Worm (Caenorhabditis elegans) whole organism, early embryonic: ENCODE measurements around the gene ceh-19.

ENCODE experiments used
- B0310.2 ChIP-seq: sonication (generic microtip); optimal IDR thresholded peaks from 2 replicates; lab custom pipeline; 2016; ENCODE audit warnings: mild to moderate bottlenecking, missing genetic modification characterization, missing compliant biosample characterization
- F13C5.2 ChIP-seq: sonication (generic microtip); optimal IDR thresholded peaks from 2 replicates; lab custom pipeline; 2017; ENCODE audit warnings: mild to moderate bottlenecking, missing genetic modification characterization, inconsistent platforms, missing compliant biosample characterization
- aly-1 ChIP-seq: sonication (generic microtip); optimal IDR thresholded peaks from 2 replicates; lab custom pipeline; 2016; ENCODE audit warnings: missing genetic modification characterization, missing compliant biosample characterization
- ama-1 ChIP-seq: fragments of 150-350 bp; optimal IDR thresholded peaks from 2 replicates; lab custom pipeline; 2014
- ceh-13 ChIP-seq: fragments of 200-800 bp; sonication (Bioruptor generic); optimal IDR thresholded peaks from 2 replicates; lab custom pipeline; 2018; ENCODE audit warnings: mild to moderate bottlenecking, missing genetic modification characterization, missing compliant biosample characterization
- ceh-36 ChIP-seq: sonication (generic microtip); optimal IDR thresholded peaks from 2 replicates; lab custom pipeline; 2016; ENCODE audit warnings: missing genetic modification characterization, inconsistent platforms, missing compliant biosample characterization
- ets-7 ChIP-seq: sonication (generic microtip); optimal IDR thresholded peaks from 2 replicates; lab custom pipeline; 2016; ENCODE audit warnings: missing genotype, missing genetic modification characterization, missing compliant biosample characterization
- flt-1 ChIP-seq: fragments of 200-800 bp; sonication (Bioruptor generic); IDR thresholded peaks from 2 replicates; pipeline ENCODE4 v1.3.6; 2022; ENCODE audit warnings: missing genetic modification characterization, missing compliant biosample characterization
- hmbx-1 ChIP-seq: sonication (generic microtip); optimal IDR thresholded peaks from 2 replicates; lab custom pipeline; 2016; ENCODE audit warnings: mild to moderate bottlenecking, missing genetic modification characterization, missing compliant biosample characterization
- hmg-4 ChIP-seq: fragments of 200-800 bp; sonication (Bioruptor generic); optimal IDR thresholded peaks from 2 replicates; lab custom pipeline; 2018; ENCODE audit warnings: mild to moderate bottlenecking, missing genetic modification characterization, missing compliant biosample characterization
- hnd-1 ChIP-seq: sonication (generic microtip); optimal IDR thresholded peaks from 2 replicates; lab custom pipeline; 2016; ENCODE audit warnings: missing genetic modification characterization, missing compliant biosample characterization
- pes-1 ChIP-seq: fragments of 200-800 bp; sonication (Bioruptor generic); IDR thresholded peaks from 2 replicates; pipeline ENCODE4 v1.3.6; 2022; ENCODE audit warnings: missing genetic modification reagents, missing genetic modification characterization, missing compliant biosample characterization
- scrt-1 ChIP-seq: fragments of 200-800 bp; sonication (Bioruptor generic); IDR thresholded peaks from 2 replicates; pipeline ENCODE4 v1.3.6; 2022; ENCODE audit warnings: missing genetic modification characterization, missing compliant biosample characterization
- sea-1 ChIP-seq: fragments of 200-800 bp; sonication (Bioruptor generic); conservative IDR thresholded peaks from 2 replicates; pipeline ENCODE4 v1.3.6; 2022; ENCODE audit warnings: missing genetic modification characterization, missing compliant biosample characterization
- tbx-11 ChIP-seq: fragments of 200-800 bp; sonication (Bioruptor generic); IDR thresholded peaks from 2 replicates; pipeline ENCODE4 v1.3.6; 2022; ENCODE audit warnings: missing genetic modification characterization, missing compliant biosample characterization
- tbx-37 ChIP-seq: fragments of 200-800 bp; sonication (Bioruptor generic); conservative IDR thresholded peaks from 2 replicates; pipeline ENCODE4 v1.3.6; 2022; ENCODE audit warnings: missing genetic modification reagents, missing genetic modification characterization, missing compliant biosample characterization
- tra-4 ChIP-seq: sonication (generic microtip); optimal IDR thresholded peaks from 2 replicates; lab custom pipeline; 2017; ENCODE audit warnings: missing genetic modification characterization, missing compliant biosample characterization

ceh-19 gene

DNA sequence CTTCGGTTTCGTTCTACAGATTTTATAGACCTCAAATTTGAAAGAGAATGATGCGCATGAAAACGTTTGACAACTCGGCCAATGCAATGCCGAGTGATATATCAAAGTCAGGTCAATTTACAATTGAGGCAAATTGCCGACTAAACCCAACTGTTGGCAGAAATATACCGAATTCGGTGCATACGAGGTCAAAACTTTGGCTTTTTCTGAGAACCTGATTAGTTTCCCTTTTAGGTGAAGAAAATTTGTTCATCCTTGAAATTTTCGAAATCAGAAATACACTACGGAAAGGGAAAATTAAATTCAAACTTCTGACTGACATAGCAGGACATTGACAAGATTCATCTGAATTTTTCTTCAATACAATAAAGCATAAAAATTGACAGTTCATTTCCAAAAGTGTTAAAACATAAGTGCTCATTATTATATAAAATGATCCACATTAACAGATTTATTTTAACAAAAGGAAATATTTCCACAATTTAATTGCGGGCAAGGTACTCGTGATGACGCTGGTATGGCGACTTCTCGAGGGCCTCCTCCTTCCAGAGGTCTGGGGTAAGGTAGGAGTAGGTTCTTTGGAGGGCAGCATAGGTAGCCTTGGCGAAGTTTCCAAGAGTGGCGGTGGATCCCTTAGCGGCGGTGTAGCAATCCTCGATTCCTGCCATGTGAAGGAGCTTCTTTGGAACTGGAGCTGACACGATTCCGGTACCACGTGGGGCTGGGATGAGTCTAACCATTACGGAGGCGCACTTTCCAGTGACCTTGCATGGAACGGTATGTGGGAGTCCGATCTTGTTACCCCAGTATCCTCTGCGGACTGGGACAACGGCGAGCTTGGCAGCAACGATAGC, 30.5 kb downstream of the ceh-19 start:
- TF ChIP-seq ama-1 (lab: Kevin White, UChicago): no peak
- TF ChIP-seq sea-1 (GFP tag; lab: Robert Waterston, UW): no peak
- TF ChIP-seq tbx-37 (GFP tag; lab: Robert Waterston, UW): no peak
- TF ChIP-seq ceh-13 (GFP tag; lab: Kevin White, UChicago): no peak
- TF ChIP-seq hnd-1: no peak
- no peak for TF ChIP-seq aly-1 (tag; lab: Kevin White, UChicago)
- TF ChIP-seq scrt-1 (GFP tag; lab: Robert Waterston, UW): no peak
- TF ChIP-seq tra-4 (tag; lab: Kevin White, UChicago): no peak
- no peak for TF ChIP-seq F13C5.2 (tag; lab: Kevin White, UChicago)
- no peak for TF ChIP-seq pes-1 (GFP tag; lab: Robert Waterston, UW)
- no peak for TF ChIP-seq ceh-36
- no peak for TF ChIP-seq hmg-4 (GFP tag; lab: Kevin White, UChicago)
- TF ChIP-seq flt-1 (GFP tag; lab: Robert Waterston, UW): no peak
- no peak for TF ChIP-seq hmbx-1
- no peak for TF ChIP-seq B0310.2 (tag; lab: Kevin White, UChicago)

ce11 chrIV:7923982-7924480, 31.7 kb downstream of the ceh-19 start, which contains the start of the genes xpo-3 and C49H3.3:
xpo-3 (minus strand) TSS chrIV:7924032.
C49H3.3 (plus strand) TSS chrIV:7924350.
- TF ChIP-seq hmg-4 (GFP tag; lab: Kevin White, UChicago): no peak
- TF ChIP-seq B0310.2 (tag; lab: Kevin White, UChicago): no peak
- no peak for TF ChIP-seq tbx-11 (GFP tag; lab: Robert Waterston, UW)
- no peak for TF ChIP-seq flt-1 (GFP tag; lab: Robert Waterston, UW)
- TF ChIP-seq ceh-36: no peak
- no peak for TF ChIP-seq sea-1 (GFP tag; lab: Robert Waterston, UW)
- TF ChIP-seq hmbx-1: no peak
- TF ChIP-seq tra-4 (tag; lab: Kevin White, UChicago): no peak

DNA sequence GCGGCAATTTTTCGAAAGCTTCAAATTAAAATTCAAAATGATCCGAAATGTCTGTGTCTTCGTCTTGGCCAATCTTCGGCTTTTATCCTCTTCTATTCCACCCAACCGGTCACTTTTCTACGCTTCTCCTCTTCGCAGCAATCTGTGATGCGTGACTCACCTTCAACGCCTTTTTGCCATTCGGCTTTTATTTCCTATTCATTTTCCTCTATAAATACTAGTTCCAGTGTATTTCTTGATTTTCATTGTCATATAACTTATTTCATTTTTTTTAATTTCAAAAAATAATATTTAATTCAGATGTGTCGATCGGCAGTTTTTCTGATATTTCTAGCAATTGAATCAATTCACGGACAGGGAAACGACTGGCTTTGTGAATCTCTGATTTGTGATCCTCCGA, 35.6 kb downstream of the ceh-19 start, which contains the start of gene C49H3.16:
Gene C49H3.16 (plus strand): TSS at position 301 of the 400 bp plus-strand sequence.
- TF ChIP-seq hnd-1 (no peak), ets-7 (tag; lab: Kevin White, UChicago) (no peak), tbx-11 (GFP tag; lab: Robert Waterston, UW) (no peak), ceh-13 (GFP tag; lab: Kevin White, UChicago) (no peak), sea-1 (GFP tag; lab: Robert Waterston, UW) (no peak), pes-1 (GFP tag; lab: Robert Waterston, UW) (no peak), B0310.2 (tag; lab: Kevin White, UChicago) (no peak), flt-1 (GFP tag; lab: Robert Waterston, UW) (no peak)

- no peak for TF ChIP-seq F13C5.2 (tag; lab: Kevin White, UChicago)
- TF ChIP-seq ama-1 (lab: Kevin White, UChicago): no peak
- TF ChIP-seq tra-4 (tag; lab: Kevin White, UChicago): no peak
- no peak for TF ChIP-seq B0310.2 (tag; lab: Kevin White, UChicago)
- no peak for TF ChIP-seq scrt-1 (GFP tag; lab: Robert Waterston, UW)
- TF ChIP-seq tbx-11 (GFP tag; lab: Robert Waterston, UW): no peak
- no peak for TF ChIP-seq hnd-1
- TF ChIP-seq ceh-13 (GFP tag; lab: Kevin White, UChicago): no peak
- TF ChIP-seq pes-1 (GFP tag; lab: Robert Waterston, UW): no peak
- TF ChIP-seq flt-1 (GFP tag; lab: Robert Waterston, UW): no peak
- TF ChIP-seq aly-1 (tag; lab: Kevin White, UChicago): no peak
- TF ChIP-seq sea-1 (GFP tag; lab: Robert Waterston, UW): no peak
- no peak for TF ChIP-seq hmbx-1
- TF ChIP-seq ets-7 (tag; lab: Kevin White, UChicago): no peak
- TF ChIP-seq hmg-4 (GFP tag; lab: Kevin White, UChicago): no peak
- no peak for TF ChIP-seq ceh-36
Measured at ce11 chrIV:7917881-7918280, 37.9 kb downstream of the ceh-19 start.

ce11 chrIV:7916907-7917306, 38.8 kb downstream of the ceh-19 start:
- TF ChIP-seq ceh-13 (GFP tag; lab: Kevin White, UChicago): no peak

DNA sequence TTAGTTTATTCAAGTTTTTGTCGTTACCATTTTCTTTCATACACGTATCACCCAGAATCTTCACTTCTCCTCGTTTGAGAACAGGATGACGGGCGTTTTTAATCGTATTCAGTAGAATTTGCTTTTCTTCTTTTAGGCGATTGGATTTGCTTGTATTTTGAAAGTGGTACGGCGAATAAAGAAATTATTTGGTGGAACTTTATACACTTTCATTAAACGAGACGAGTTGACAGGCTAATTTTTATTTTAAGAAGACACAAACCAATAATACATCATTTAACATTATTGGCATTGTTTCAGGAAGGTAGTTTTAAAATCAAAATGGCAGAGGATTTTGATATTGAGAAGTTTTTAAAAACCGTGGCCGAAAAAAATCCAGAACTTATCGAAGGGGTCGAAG, 40.8 kb downstream of the ceh-19 start, which contains the start of gene C49H3.4:
Gene C49H3.4 (plus strand): TSS at position 301 of the 400 bp plus-strand sequence.
- TF ChIP-seq pes-1 (GFP tag; lab: Robert Waterston, UW) (no peak), hmg-4 (GFP tag; lab: Kevin White, UChicago) (no peak), ama-1 (lab: Kevin White, UChicago) (no peak), aly-1 (tag; lab: Kevin White, UChicago) (no peak), hmbx-1 (no peak), ceh-13 (GFP tag; lab: Kevin White, UChicago) (no peak), scrt-1 (GFP tag; lab: Robert Waterston, UW) (no peak), tra-4 (tag; lab: Kevin White, UChicago) (no peak), F13C5.2 (tag; lab: Kevin White, UChicago) (no peak), ceh-36 (no peak), tbx-11 (GFP tag; lab: Robert Waterston, UW) (no peak)

ce11 chrIV:7910197-7910735, 45.5 kb downstream of the ceh-19 start, which contains the start of the genes npp-27 and ntl-4:
npp-27 (minus strand) TSS chrIV:7910247.
ntl-4 (plus strand) TSS chrIV:7910575.
- TF ChIP-seq hmbx-1: no peak
- no peak for TF ChIP-seq hmg-4 (GFP tag; lab: Kevin White, UChicago)
- TF ChIP-seq ceh-13 (GFP tag; lab: Kevin White, UChicago): no peak
